Worm (Caenorhabditis elegans): ENCODE results near the gene efhc-1.

DNA sequence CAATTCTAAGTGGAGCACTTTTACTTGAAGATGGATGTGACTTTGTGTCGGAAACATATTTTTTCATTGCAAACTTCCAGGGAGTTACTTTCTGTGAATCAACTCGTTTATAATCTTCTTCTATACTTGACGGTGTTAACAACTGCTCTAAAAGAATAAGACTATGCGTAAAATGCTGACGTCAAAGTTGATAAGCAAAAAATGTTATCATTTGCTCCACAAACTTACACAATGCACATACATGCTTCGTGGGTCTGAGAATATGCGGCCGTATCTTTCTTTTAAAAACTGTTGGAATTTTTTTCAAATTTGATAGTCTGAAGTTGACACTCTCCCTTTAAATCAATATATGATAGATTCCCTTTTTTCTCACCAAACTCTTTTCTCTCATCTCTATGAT, 37.0 kb downstream of the efhc-1 start:
- TF ChIP-seq dao-5 (tag; optimal IDR thresholded peaks at IDR 0.05) (no peak), him-1 (tag; optimal IDR thresholded peaks at IDR 0.05) (no peak)

Measured in whole organism, L4/young adult.